Worm (Caenorhabditis elegans): ENCODE results near the gene C02F4.4.
A peak's percentile ranks its signal among the peaks of the same experiment; 100 is the strongest.

The C02F4.4 gene

DNA sequence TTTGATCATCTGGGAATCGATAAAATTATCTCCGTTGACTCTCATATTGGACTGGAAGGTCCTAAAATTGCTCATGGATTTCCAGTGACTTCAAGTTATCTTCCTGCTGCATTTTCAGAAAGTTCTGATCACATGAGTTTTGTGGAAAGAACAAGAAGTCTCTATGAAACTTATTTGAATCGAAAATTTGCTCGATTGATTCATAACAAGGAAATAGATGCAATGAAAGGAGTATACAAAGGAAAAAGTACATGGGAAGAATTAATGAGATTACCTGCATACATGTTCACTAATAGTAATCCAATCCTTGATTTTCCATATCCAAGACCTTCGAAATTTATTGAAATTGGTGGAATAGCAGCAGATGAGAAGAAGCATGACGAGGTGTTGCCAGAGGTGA, 49.3 kb downstream of the C02F4.4 start:
- no peak for TF ChIP-seq dmd-6 (GFP tag; IDR thresholded peaks at IDR 0.05)
- peak in 1 of 2 experiments; percentile 95 for TF ChIP-seq unc-62 (GFP tag; optimal IDR thresholded peaks at IDR 0.05 in 1 of 2)
- TF ChIP-seq unc-62 (tag; optimal IDR thresholded peaks at IDR 0.05): no peak

DNA sequence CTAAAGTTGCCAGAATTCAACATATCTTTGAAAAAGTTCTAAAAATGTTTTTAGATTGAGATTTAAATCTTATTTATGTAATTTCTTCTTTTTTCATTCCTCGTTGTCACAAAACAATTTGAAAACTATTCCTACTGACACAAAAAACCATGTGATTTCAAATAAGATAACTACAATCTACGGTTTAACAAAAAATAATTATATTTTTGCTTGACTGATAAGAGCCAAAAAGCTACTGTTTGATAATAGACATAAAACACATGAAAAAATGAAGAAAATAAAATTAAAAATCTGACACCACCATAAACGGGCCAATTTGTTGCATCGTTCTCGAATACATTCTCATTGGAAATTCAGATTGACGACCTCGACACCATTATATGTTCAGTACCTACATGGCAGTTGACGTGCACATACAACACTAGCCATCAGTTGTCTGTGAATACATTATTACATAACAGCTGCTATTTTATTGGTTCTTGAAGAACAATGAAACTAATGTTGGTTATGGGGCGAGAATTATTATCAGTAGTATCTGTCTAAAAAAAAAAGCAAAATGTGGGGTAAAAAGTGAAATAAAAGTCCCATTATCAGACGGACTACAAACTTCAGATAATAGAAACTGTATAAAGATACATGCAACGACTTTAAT, 50.9 kb downstream of the C02F4.4 start, which contains the start of gene ugt-43:
Gene ugt-43 (plus strand): TSS at position 602 of the 652 bp plus-strand sequence.
- TF ChIP-seq unc-62 (GFP tag; optimal IDR thresholded peaks at IDR 0.05 in 1 of 2) (peak in 1 of 2 experiments; percentile 16), unc-62 (tag; optimal IDR thresholded peaks at IDR 0.05) (no peak), mep-1 (tag; optimal IDR thresholded peaks at IDR 0.05) (no peak), dmd-6 (GFP tag; IDR thresholded peaks at IDR 0.05) (0 out of 2 replicates have a peak, but pooled peaks have one; percentile 13), nhr-28 (tag; optimal IDR thresholded peaks at IDR 0.05) (peak; percentile 20), zip-2 (tag; optimal IDR thresholded peaks at IDR 0.05) (no peak), dve-1 (tag; optimal IDR thresholded peaks at IDR 0.05; ENCODE audit: insufficient read depth) (peak; percentile 47), daf-16 (GFP tag; optimal IDR thresholded peaks at IDR 0.05) (no peak), daf-16 (tag; optimal IDR thresholded peaks at IDR 0.05) (peak; percentile 33)

Data from whole organism, L4 larva.